Worm (Caenorhabditis elegans): ENCODE measurements around the gene Y54G2A.26.

Y54G2A.26 gene

ce11 chrIV:3029882-3030281 lies 34.6 kb upstream of the Y54G2A.26 start:
- TF ChIP-seq elt-2 (tag; optimal IDR thresholded peaks at IDR 0.05) (peak; percentile 66), unc-86 (tag; optimal IDR thresholded peaks at IDR 0.05) (no peak), ref-2 (tag; optimal IDR thresholded peaks at IDR 0.05) (peak; percentile 37), unc-55 (GFP tag; optimal IDR thresholded peaks at IDR 0.05) (peak; percentile 15), dve-1 (tag; optimal IDR thresholded peaks at IDR 0.05) (no peak)

ce11 chrIV:3028842-3029241 lies 33.6 kb upstream of the Y54G2A.26 start, which contains the start of gene ndnf-1:
TSS of gene ndnf-1 (minus strand) at chrIV:3028942.
- TF ChIP-seq fax-1 (tag; optimal IDR thresholded peaks at IDR 0.05): no peak
- TF ChIP-seq tbx-2 (tag; optimal IDR thresholded peaks at IDR 0.05): no peak
- TF ChIP-seq odd-2 (tag; optimal IDR thresholded peaks at IDR 0.05): no peak
- no peak for TF ChIP-seq ceh-30 (tag; optimal IDR thresholded peaks at IDR 0.05)
- TF ChIP-seq unc-3 (GFP tag; conservative IDR thresholded peaks at IDR 0.05): no peak
- no peak for TF ChIP-seq unc-3 (tag; optimal IDR thresholded peaks at IDR 0.05)
- TF ChIP-seq ceh-6 (GFP tag; optimal IDR thresholded peaks at IDR 0.05): no peak
- TF ChIP-seq sox-4 (tag; optimal IDR thresholded peaks at IDR 0.05): no peak
- TF ChIP-seq pat-9 (tag; optimal IDR thresholded peaks at IDR 0.05): no peak
- no peak for TF ChIP-seq pha-2 (tag; optimal IDR thresholded peaks at IDR 0.05)
- TF ChIP-seq ttx-3 (tag; optimal IDR thresholded peaks at IDR 0.05): no peak
- TF ChIP-seq lim-6 (tag; optimal IDR thresholded peaks at IDR 0.05): no peak
- no peak for TF ChIP-seq lin-11 (tag; optimal IDR thresholded peaks at IDR 0.05)
- TF ChIP-seq unc-86 (tag; optimal IDR thresholded peaks at IDR 0.05): no peak
- TF ChIP-seq ztf-16 (tag; optimal IDR thresholded peaks at IDR 0.05): no peak
- TF ChIP-seq ceh-24 (tag; optimal IDR thresholded peaks at IDR 0.05): no peak
- TF ChIP-seq hlh-13 (GFP tag; optimal IDR thresholded peaks at IDR 0.05): no peak
- no peak for TF ChIP-seq fkh-6 (tag; optimal IDR thresholded peaks at IDR 0.05)
- TF ChIP-seq K02D7.2 (tag; optimal IDR thresholded peaks at IDR 0.05): no peak
- TF ChIP-seq dve-1 (tag; optimal IDR thresholded peaks at IDR 0.05): no peak
- TF ChIP-seq ref-2 (tag; optimal IDR thresholded peaks at IDR 0.05): no peak

- TF ChIP-seq ceh-14 (tag; optimal IDR thresholded peaks at IDR 0.05) (no peak), ama-1 (optimal IDR thresholded peaks at IDR 0.05) (no peak), pag-3 (tag; optimal IDR thresholded peaks at IDR 0.05; ENCODE audit: borderline replicate concordance) (no peak), fkh-6 (tag; optimal IDR thresholded peaks at IDR 0.05) (no peak), hlh-15 (tag; optimal IDR thresholded peaks at IDR 0.05) (no peak), gmeb-2 (tag; optimal IDR thresholded peaks at IDR 0.05) (no peak), hlh-13 (GFP tag; optimal IDR thresholded peaks at IDR 0.05) (no peak), pax-1 (tag; optimal IDR thresholded peaks at IDR 0.05) (no peak), eyg-1 (tag; optimal IDR thresholded peaks at IDR 0.05) (no peak), ceh-6 (GFP tag; optimal IDR thresholded peaks at IDR 0.05) (no peak), madf-2 (tag; optimal IDR thresholded peaks at IDR 0.05) (no peak), ceh-22 (tag; optimal IDR thresholded peaks at IDR 0.05) (no peak), ceh-48 (tag; optimal IDR thresholded peaks at IDR 0.05) (no peak), odd-2 (tag; optimal IDR thresholded peaks at IDR 0.05) (no peak), hlh-30 (tag; optimal IDR thresholded peaks at IDR 0.05; ENCODE audit: insufficient read depth) (no peak), elt-2 (tag; optimal IDR thresholded peaks at IDR 0.05) (no peak), ztf-16 (tag; optimal IDR thresholded peaks at IDR 0.05) (no peak), ceh-45 (GFP tag; IDR thresholded peaks at IDR 0.05) (no peak)
Measured at ce11 chrIV:3025874-3026609, 30.8 kb upstream of the Y54G2A.26 start.

- TF ChIP-seq ceh-34 (tag; optimal IDR thresholded peaks at IDR 0.05): no peak
- no peak for TF ChIP-seq ceh-31 (tag; optimal IDR thresholded peaks at IDR 0.05)
- TF ChIP-seq zip-5 (tag; optimal IDR thresholded peaks at IDR 0.05): no peak
- TF ChIP-seq K02D7.2 (tag; optimal IDR thresholded peaks at IDR 0.05): no peak
- TF ChIP-seq F13H6.1 (tag; optimal IDR thresholded peaks at IDR 0.05): no peak
- TF ChIP-seq ceh-2 (tag; optimal IDR thresholded peaks at IDR 0.05): no peak
- TF ChIP-seq fax-1 (tag; optimal IDR thresholded peaks at IDR 0.05): no peak
- no peak for TF ChIP-seq eyg-1 (tag; optimal IDR thresholded peaks at IDR 0.05)
- no peak for TF ChIP-seq ceh-45 (GFP tag; IDR thresholded peaks at IDR 0.05)
- no peak for TF ChIP-seq ceh-6 (GFP tag; optimal IDR thresholded peaks at IDR 0.05)
- no peak for TF ChIP-seq sox-4 (tag; optimal IDR thresholded peaks at IDR 0.05)
- no peak for TF ChIP-seq pros-1 (tag; optimal IDR thresholded peaks at IDR 0.05)
- TF ChIP-seq ceh-18 (tag; optimal IDR thresholded peaks at IDR 0.05): no peak
Measured at ce11 chrIV:3019438-3019837, 24.2 kb upstream of the Y54G2A.26 start, which contains the start of gene lin-22. TSS of gene lin-22 (plus strand) at chrIV:3019738.
